Worm (Caenorhabditis elegans) whole organism, L2 larva: ENCODE results near the gene gba-1.

Source experiments
- C34F6.9 ChIP-seq: fragments of 150-350 bp; optimal IDR thresholded peaks from 2 replicates; lab custom pipeline; 2014; ENCODE audit warnings: missing biosample characterization, missing genetic modification characterization
- blmp-1 ChIP-seq: sonication (generic microtip); optimal IDR thresholded peaks from 2 replicates; lab custom pipeline; 2017; ENCODE audit warnings: missing genetic modification characterization, mild to moderate bottlenecking, missing compliant biosample characterization, antibody characterized with exemption, moderate library complexity; ENCODE audit not compliant: insufficient read depth
- elt-3 ChIP-seq: sonication (generic microtip); optimal IDR thresholded peaks from 2 replicates; lab custom pipeline; 2017; ENCODE audit warnings: missing biosample characterization, missing genetic modification characterization
- lin-39 ChIP-seq: fragments of 150-350 bp; optimal IDR thresholded peaks from 2 replicates; lab custom pipeline; 2014; ENCODE audit warnings: missing biosample characterization, missing genetic modification reagents, missing genetic modification characterization
- nhr-11 ChIP-seq: fragments of 150-350 bp; optimal IDR thresholded peaks from 2 replicates; lab custom pipeline; 2014; ENCODE audit warnings: missing biosample characterization, missing genetic modification characterization
- nhr-23 ChIP-seq: fragments of 150-350 bp; optimal IDR thresholded peaks from 2 replicates; lab custom pipeline; 2014; ENCODE audit warnings: missing biosample characterization, missing genetic modification reagents, missing genetic modification characterization
- nhr-237 ChIP-seq: fragments of 150-350 bp; optimal IDR thresholded peaks from 2 replicates; lab custom pipeline; 2014; ENCODE audit warnings: missing biosample characterization, missing genetic modification characterization
- skn-1 ChIP-seq: sonication (generic microtip); optimal IDR thresholded peaks from 2 replicates; lab custom pipeline; 2017; ENCODE audit warnings: missing biosample characterization, missing genetic modification characterization

ce11 chrII:2175367-2175766 is 1.2 kb upstream of the gba-1 start, which contains the start of gene C33C12.7:
- TF ChIP-seq elt-3 (tag; lab: Kevin White, UChicago): no peak
- TF ChIP-seq lin-39: no peak
- TF ChIP-seq C34F6.9 (tag; lab: Kevin White, UChicago): no peak
- TF ChIP-seq blmp-1 (tag; lab: Kevin White, UChicago): no peak
- TF ChIP-seq skn-1 (tag; lab: Kevin White, UChicago): no peak
- TF ChIP-seq nhr-11 (tag; lab: Kevin White, UChicago): no peak
- TF ChIP-seq nhr-23 (tag; lab: Kevin White, UChicago): no peak
- TF ChIP-seq nhr-237 (tag; lab: Kevin White, UChicago): no peak
